Worm (Caenorhabditis elegans): ENCODE results near the gene nape-1.

DNA sequence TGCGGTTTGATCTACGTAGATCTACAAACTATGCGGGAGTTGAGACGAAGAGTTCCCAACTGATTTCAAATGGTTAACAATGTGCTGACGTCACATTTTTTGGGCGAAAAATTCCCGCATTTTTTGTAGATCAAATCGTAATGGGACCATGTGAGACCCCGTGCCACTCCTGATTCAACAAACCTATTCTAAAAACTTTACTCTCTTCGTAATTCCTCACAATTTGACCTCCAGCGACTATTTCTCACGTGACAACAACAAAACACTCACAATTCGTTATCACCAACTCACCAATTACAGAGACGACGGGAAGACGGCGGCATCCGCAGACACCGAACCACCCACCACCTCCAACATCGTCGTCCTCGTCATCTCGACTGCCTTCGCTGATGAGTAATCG, 3.1 kb upstream of the nape-1 start, which contains the start of gene siah-1:
- TF ChIP-seq mdl-1 (tag; optimal IDR thresholded peaks at IDR 0.05), result no peak
- no peak for TF ChIP-seq rbr-2 (tag; optimal IDR thresholded peaks at IDR 0.05)
- TF ChIP-seq unc-62 (GFP tag; optimal IDR thresholded peaks at IDR 0.05 in 1 of 2), result peak in 1 of 2 experiments; percentile 55
- TF ChIP-seq unc-62 (tag; optimal IDR thresholded peaks at IDR 0.05), result no peak
- TF ChIP-seq hlh-30 (tag; optimal IDR thresholded peaks at IDR 0.05; ENCODE audit: insufficient read depth), result no peak
- TF ChIP-seq fos-1 (tag; optimal IDR thresholded peaks at IDR 0.05), result no peak
- TF ChIP-seq F26F4.8 (GFP tag; conservative IDR thresholded peaks at IDR 0.05), result no peak
- TF ChIP-seq nhr-237 (tag; optimal IDR thresholded peaks at IDR 0.05), result no peak
- TF ChIP-seq lir-3 (tag; optimal IDR thresholded peaks at IDR 0.05), result no peak
- TF ChIP-seq lin-39 (tag; optimal IDR thresholded peaks at IDR 0.05), result no peak
- TF ChIP-seq F10B5.3 (tag; optimal IDR thresholded peaks at IDR 0.05), result no peak
- no peak for TF ChIP-seq ZK546.5 (tag; optimal IDR thresholded peaks at IDR 0.05)
- TF ChIP-seq R02D3.7 (tag; optimal IDR thresholded peaks at IDR 0.05), result no peak
- no peak for TF ChIP-seq mep-1 (tag; optimal IDR thresholded peaks at IDR 0.05)
